Worm (Caenorhabditis elegans) whole organism, young adult: Measurements from ENCODE around the gene icl-1.

ENCODE experiments used
- B0019.2 ChIP-seq: fragments of 200-800 bp; sonication (Bioruptor generic); conservative IDR thresholded peaks from 2 replicates; pipeline ENCODE4 v1.3.6; 2022; ENCODE audit warnings: missing genetic modification reagents, missing genetic modification characterization, missing compliant biosample characterization
- C17E4.6 ChIP-seq: fragments of 200-800 bp; sonication (Bioruptor generic); IDR thresholded peaks from 2 replicates; pipeline ENCODE4 v1.3.6; 2022; ENCODE audit warnings: missing genetic modification reagents, missing genetic modification characterization, missing compliant biosample characterization
- F10E7.11 ChIP-seq: sonication (generic microtip); optimal IDR thresholded peaks from 2 replicates; lab custom pipeline; 2017; ENCODE audit warnings: mild to moderate bottlenecking, missing genetic modification characterization, moderate library complexity, missing compliant biosample characterization
- F23B12.7 ChIP-seq: sonication (generic microtip); optimal IDR thresholded peaks from 2 replicates; lab custom pipeline; 2017; ENCODE audit warnings: missing genetic modification characterization, mild to moderate bottlenecking, missing compliant biosample characterization, antibody characterized with exemption, moderate library complexity; ENCODE audit not compliant: insufficient read depth
- ama-1 ChIP-seq, 3 experiments: fragments of 150-350 bp in 1 of 3; sonication (generic microtip) in 2 of 3; optimal IDR thresholded peaks; 2 replicates each; lab custom pipeline; 2014 to 2018; ENCODE audit warnings: missing biosample characterization in 2 of 3, missing genetic modification characterization in 2 of 3, missing genetic modification reagents in 2 of 3
- aptf-2 ChIP-seq: fragments of 200-800 bp; sonication (Bioruptor generic); conservative IDR thresholded peaks from 2 replicates; pipeline ENCODE4 v1.3.6; 2022; ENCODE audit warnings: missing genetic modification reagents, missing genetic modification characterization, missing compliant biosample characterization
- athp-1 ChIP-seq: sonication (generic microtip); optimal IDR thresholded peaks from 2 replicates; lab custom pipeline; 2017; ENCODE audit warnings: mild to moderate bottlenecking, missing genetic modification characterization, missing compliant biosample characterization
- attf-6 ChIP-seq: fragments of 200-800 bp; sonication (Bioruptor generic); IDR thresholded peaks from 2 replicates; pipeline ENCODE4 v1.3.6; 2022; ENCODE audit warnings: missing genetic modification reagents, missing genetic modification characterization, missing compliant biosample characterization
- bed-2 ChIP-seq: fragments of 200-800 bp; sonication (Bioruptor generic); IDR thresholded peaks from 2 replicates; pipeline ENCODE4 v1.3.6; 2022; ENCODE audit warnings: missing genetic modification reagents, missing genetic modification characterization, missing compliant biosample characterization
- ccch-3 ChIP-seq: fragments of 200-800 bp; sonication (Bioruptor generic); optimal IDR thresholded peaks from 2 replicates; lab custom pipeline; 2018; ENCODE audit warnings: mild to moderate bottlenecking, missing genetic modification characterization, missing compliant biosample characterization
- cebp-2 ChIP-seq: fragments of 200-800 bp; sonication (Bioruptor generic); IDR thresholded peaks from 2 replicates; pipeline ENCODE4 v1.3.6; 2022; ENCODE audit warnings: missing genetic modification characterization, missing compliant biosample characterization
- ceh-100 ChIP-seq: fragments of 200-800 bp; sonication (Bioruptor generic); IDR thresholded peaks from 2 replicates; pipeline ENCODE4 v1.3.6; 2022; ENCODE audit warnings: missing genetic modification reagents, missing genetic modification characterization, missing compliant biosample characterization
- ceh-40 ChIP-seq: fragments of 200-800 bp; sonication (Bioruptor generic); IDR thresholded peaks from 2 replicates; pipeline ENCODE4 v1.3.6; 2022; ENCODE audit warnings: missing genetic modification characterization, missing compliant biosample characterization
- ceh-58 ChIP-seq: fragments of 200-800 bp; sonication (Bioruptor generic); IDR thresholded peaks from 2 replicates; pipeline ENCODE4 v1.3.6; 2022; ENCODE audit warnings: missing genetic modification characterization, missing compliant biosample characterization
- efl-1 ChIP-seq: fragments of 150-350 bp; optimal IDR thresholded peaks from 2 replicates; lab custom pipeline; 2014; ENCODE audit warnings: missing biosample characterization, missing genetic modification reagents, missing genetic modification characterization
- egrh-3 ChIP-seq: fragments of 200-800 bp; sonication (Bioruptor generic); IDR thresholded peaks from 2 replicates; pipeline ENCODE4 v1.3.6; 2022; ENCODE audit warnings: missing genetic modification reagents, missing genetic modification characterization, missing compliant biosample characterization
- ekl-4 ChIP-seq: fragments of 200-800 bp; sonication (Bioruptor generic); IDR thresholded peaks from 2 replicates; pipeline ENCODE4 v1.3.6; 2022; ENCODE audit warnings: missing genetic modification reagents, missing genetic modification characterization, missing compliant biosample characterization
- ets-4 ChIP-seq: fragments of 200-800 bp; sonication (Bioruptor generic); optimal IDR thresholded peaks from 2 replicates; lab custom pipeline; 2018; ENCODE audit warnings: mild to moderate bottlenecking, missing genetic modification characterization, missing compliant biosample characterization
- fkh-3 ChIP-seq: sonication (generic microtip); optimal IDR thresholded peaks from 2 replicates; lab custom pipeline; 2016; ENCODE audit warnings: mild to moderate bottlenecking, missing genetic modification characterization, missing compliant biosample characterization
- gei-17 ChIP-seq: fragments of 200-800 bp; sonication (Bioruptor generic); optimal IDR thresholded peaks from 2 replicates; lab custom pipeline; 2018; ENCODE audit warnings: mild to moderate bottlenecking, missing genetic modification characterization, missing compliant biosample characterization
- hsf-1 ChIP-seq: fragments of 200-800 bp; sonication (Bioruptor generic); IDR thresholded peaks from 2 replicates; pipeline ENCODE4 v1.3.6; 2022; ENCODE audit warnings: missing genetic modification reagents, missing genetic modification characterization, missing compliant biosample characterization
- let-526 ChIP-seq: fragments of 200-800 bp; sonication (Bioruptor generic); IDR thresholded peaks from 2 replicates; pipeline ENCODE4 v1.3.6; 2022; ENCODE audit warnings: missing genetic modification reagents, missing genetic modification characterization, missing compliant biosample characterization
- let-607 ChIP-seq, 2 experiments: fragments of 200-800 bp in 1 of 2; sonication (Bioruptor generic) in 1 of 2; sonication (generic microtip) in 1 of 2; optimal IDR thresholded peaks; 2 replicates each; lab custom pipeline; 2016 to 2018; ENCODE audit warnings: mild to moderate bottlenecking in 2 of 2, missing compliant biosample characterization in 2 of 2, missing genetic modification characterization in 2 of 2, moderate library complexity in 2 of 2, missing genotype in 1 of 2
- lsy-27 ChIP-seq: sonication (generic microtip); optimal IDR thresholded peaks from 2 replicates; lab custom pipeline; 2017; ENCODE audit warnings: missing genetic modification characterization, mild to moderate bottlenecking, missing compliant biosample characterization, antibody characterized with exemption, missing genotype, borderline replicate concordance; ENCODE audit not compliant: insufficient read depth
- mcd-1 ChIP-seq: fragments of 200-800 bp; sonication (Bioruptor generic); IDR thresholded peaks from 2 replicates; pipeline ENCODE4 v1.3.6; 2022; ENCODE audit warnings: missing genetic modification reagents, missing genetic modification characterization, missing compliant biosample characterization
- nhr-27 ChIP-seq: fragments of 200-800 bp; sonication (Bioruptor generic); optimal IDR thresholded peaks from 2 replicates; lab custom pipeline; 2018; ENCODE audit warnings: mild to moderate bottlenecking, missing genetic modification characterization, moderate library complexity, missing compliant biosample characterization
- nhr-80 ChIP-seq: sonication (generic microtip); optimal IDR thresholded peaks from 2 replicates; lab custom pipeline; 2016; ENCODE audit warnings: missing genetic modification characterization, missing compliant biosample characterization
- pha-4 ChIP-seq: fragments of 150-350 bp; sonication (generic microtip); optimal IDR thresholded peaks from 2 replicates; lab custom pipeline; 2014; ENCODE audit warnings: missing biosample characterization, missing genetic modification reagents, missing genetic modification characterization
- rec-8 ChIP-seq, 2 experiments: sonication (generic microtip); optimal IDR thresholded peaks; 2 replicates each; lab custom pipeline; 2016; ENCODE audit warnings: mild to moderate bottlenecking in 2 of 2, missing genetic modification characterization in 2 of 2, missing genetic modification reagents in 2 of 2, missing genotype in 2 of 2, missing biosample characterization in 1 of 2, missing compliant biosample characterization in 1 of 2, moderate library complexity in 1 of 2
- tlf-1 ChIP-seq: fragments of 200-800 bp; sonication (Bioruptor generic); optimal IDR thresholded peaks from 2 replicates; lab custom pipeline; 2018; ENCODE audit warnings: mild to moderate bottlenecking, missing genetic modification characterization, missing compliant biosample characterization
- xnd-1 ChIP-seq: sonication (generic microtip); optimal IDR thresholded peaks from 2 replicates; lab custom pipeline; 2016; ENCODE audit warnings: missing genotype, missing genetic modification reagents, missing genetic modification characterization, missing compliant biosample characterization
- zfh-2 ChIP-seq: fragments of 200-800 bp; sonication (Bioruptor generic); conservative IDR thresholded peaks from 2 replicates; pipeline ENCODE4 v1.3.6; 2022; ENCODE audit warnings: missing genetic modification reagents, missing genetic modification characterization, missing compliant biosample characterization
- zim-3 ChIP-seq: sonication (generic microtip); optimal IDR thresholded peaks from 2 replicates; lab custom pipeline; 2017; ENCODE audit warnings: mild to moderate bottlenecking, missing genetic modification characterization, moderate library complexity, missing compliant biosample characterization

icl-1 gene

DNA sequence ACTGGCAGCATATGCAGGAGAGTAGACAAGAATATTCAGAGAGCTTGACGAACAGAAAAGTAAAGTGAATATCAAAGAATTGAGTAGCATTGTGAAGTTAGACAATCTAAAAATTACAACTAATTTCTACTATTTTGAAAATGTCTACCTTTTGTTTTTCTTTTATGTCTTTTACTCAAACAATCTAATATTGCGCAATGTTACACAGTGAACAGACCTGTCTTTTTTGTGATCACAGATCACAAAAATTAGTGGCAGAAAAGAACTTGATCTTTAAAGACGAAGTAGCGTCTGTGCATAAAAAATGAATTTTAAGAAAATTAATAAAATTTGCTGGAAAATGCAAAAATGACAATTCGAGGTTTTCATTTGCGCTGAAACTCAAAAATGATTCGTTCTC lies 28.8 kb downstream of the icl-1 start:
- TF ChIP-seq egrh-3 (GFP tag; lab: Robert Waterston, UW) (no peak), ceh-40 (GFP tag; lab: Robert Waterston, UW) (no peak)

DNA sequence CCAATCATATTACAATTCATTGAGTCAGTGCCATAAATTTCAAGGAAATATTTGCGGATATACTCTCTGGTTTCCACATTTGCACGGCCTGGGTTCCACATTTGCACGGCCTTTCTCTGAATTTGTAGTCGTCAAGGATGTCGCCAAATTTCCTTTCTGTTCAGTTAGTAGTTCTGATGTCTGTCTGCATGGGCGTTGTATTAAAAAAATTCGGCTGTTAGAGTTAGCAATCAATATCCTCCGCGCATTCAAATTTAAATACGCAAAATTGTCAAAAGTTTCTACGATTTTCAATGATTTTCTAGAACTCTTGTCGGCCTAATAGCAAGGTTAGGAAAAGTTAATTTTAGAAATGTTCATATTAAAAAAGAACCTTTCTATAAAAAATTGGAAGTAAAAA lies 31.9 kb downstream of the icl-1 start, which contains the start of gene srj-52:
TSS of gene srj-52 (minus strand) at position 101 of the 400 bp plus-strand sequence.
- TF ChIP-seq let-526 (no peak), gei-17 (GFP tag; lab: Kevin White, UChicago) (no peak), bed-2 (GFP tag; lab: Robert Waterston, UW) (no peak), pha-4 (tag; lab: Kevin White, UChicago) (no peak), mcd-1 (GFP tag; lab: Robert Waterston, UW) (no peak), rec-8 (tag; optimal IDR thresholded peaks at IDR 0.05; lab: Kevin White, UChicago) (no peak), ama-1 (optimal IDR thresholded peaks at IDR 0.05; lab: Kevin White, UChicago) (no peak), ama-1 (GFP tag; optimal IDR thresholded peaks at IDR 0.05; lab: Kevin White, UChicago) (no peak), zfh-2 (no peak), lsy-27 (no peak), aptf-2 (GFP tag; lab: Robert Waterston, UW) (no peak), ceh-100 (no peak), attf-6 (GFP tag; lab: Robert Waterston, UW) (no peak), let-607 (tag; optimal IDR thresholded peaks at IDR 0.05; lab: Kevin White, UChicago) (no peak), hsf-1 (GFP tag; lab: Robert Waterston, UW) (no peak), C17E4.6 (GFP tag; lab: Robert Waterston, UW) (no peak), nhr-80 (tag; lab: Kevin White, UChicago) (no peak), tlf-1 (no peak), efl-1 (GFP tag; lab: Kevin White, UChicago) (no peak)
- TF ChIP-seq, all 124 proteins: peak for 0

DNA sequence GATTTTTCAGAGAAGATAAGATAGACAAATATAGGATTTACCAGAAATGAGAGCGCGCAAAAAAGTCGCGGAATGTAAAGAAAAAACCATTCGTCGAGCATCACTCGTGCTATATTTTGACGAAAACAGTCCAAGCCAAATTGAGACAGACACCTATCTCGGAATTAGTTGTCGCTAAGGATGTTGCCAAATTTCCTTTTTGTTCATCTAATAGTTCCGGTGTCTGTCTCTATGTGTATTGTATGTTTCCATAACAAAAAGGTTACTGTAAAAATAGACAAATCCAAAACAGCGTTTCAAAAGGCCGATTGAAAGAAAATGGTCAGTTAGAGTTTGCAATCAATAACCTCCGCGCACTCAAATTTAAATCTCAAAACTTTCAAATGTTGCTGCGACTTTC lies 33.2 kb downstream of the icl-1 start, which contains the start of gene srj-53:
TSS of gene srj-53 (minus strand) at position 101 of the 400 bp plus-strand sequence.
- TF ChIP-seq xnd-1 (tag; lab: Kevin White, UChicago) = no peak
- TF ChIP-seq ekl-4 (GFP tag; lab: Robert Waterston, UW) = no peak
- TF ChIP-seq athp-1 (tag; lab: Kevin White, UChicago) = no peak
- TF ChIP-seq cebp-2 (GFP tag; lab: Robert Waterston, UW) = no peak
- no peak for TF ChIP-seq egrh-3 (GFP tag; lab: Robert Waterston, UW)
- no peak for TF ChIP-seq ceh-58 (GFP tag; lab: Robert Waterston, UW)
- no peak for TF ChIP-seq mcd-1 (GFP tag; lab: Robert Waterston, UW)
- no peak for TF ChIP-seq ets-4 (GFP tag; lab: Kevin White, UChicago)
- TF ChIP-seq fkh-3 = no peak
- no peak for TF ChIP-seq nhr-27 (tag; lab: Kevin White, UChicago)
- TF ChIP-seq B0019.2 (GFP tag; lab: Robert Waterston, UW) = no peak
- TF ChIP-seq zim-3 = no peak
- no peak for TF ChIP-seq F23B12.7 (tag; lab: Kevin White, UChicago)
- TF ChIP-seq ccch-3 (GFP tag; lab: Kevin White, UChicago) = no peak
- no peak for TF ChIP-seq F10E7.11 (tag; lab: Kevin White, UChicago)
